Worm (Caenorhabditis elegans) whole organism, early embryonic: ENCODE results near the gene spp-28.

ENCODE experiments used
- aly-1 ChIP-seq: sonication (generic microtip); optimal IDR thresholded peaks from 2 replicates; lab custom pipeline; 2016; ENCODE audit warnings: missing genetic modification characterization, missing compliant biosample characterization
- ama-1 ChIP-seq: fragments of 150-350 bp; optimal IDR thresholded peaks from 2 replicates; lab custom pipeline; 2014
- ceh-13 ChIP-seq: fragments of 200-800 bp; sonication (Bioruptor generic); optimal IDR thresholded peaks from 2 replicates; lab custom pipeline; 2018; ENCODE audit warnings: mild to moderate bottlenecking, missing genetic modification characterization, missing compliant biosample characterization
- flt-1 ChIP-seq: fragments of 200-800 bp; sonication (Bioruptor generic); IDR thresholded peaks from 2 replicates; pipeline ENCODE4 v1.3.6; 2022; ENCODE audit warnings: missing genetic modification characterization, missing compliant biosample characterization
- hmbx-1 ChIP-seq: sonication (generic microtip); optimal IDR thresholded peaks from 2 replicates; lab custom pipeline; 2016; ENCODE audit warnings: mild to moderate bottlenecking, missing genetic modification characterization, missing compliant biosample characterization
- hnd-1 ChIP-seq: sonication (generic microtip); optimal IDR thresholded peaks from 2 replicates; lab custom pipeline; 2016; ENCODE audit warnings: missing genetic modification characterization, missing compliant biosample characterization
- pes-1 ChIP-seq: fragments of 200-800 bp; sonication (Bioruptor generic); IDR thresholded peaks from 2 replicates; pipeline ENCODE4 v1.3.6; 2022; ENCODE audit warnings: missing genetic modification reagents, missing genetic modification characterization, missing compliant biosample characterization
- sea-1 ChIP-seq: fragments of 200-800 bp; sonication (Bioruptor generic); conservative IDR thresholded peaks from 2 replicates; pipeline ENCODE4 v1.3.6; 2022; ENCODE audit warnings: missing genetic modification characterization, missing compliant biosample characterization
- tbx-11 ChIP-seq: fragments of 200-800 bp; sonication (Bioruptor generic); IDR thresholded peaks from 2 replicates; pipeline ENCODE4 v1.3.6; 2022; ENCODE audit warnings: missing genetic modification characterization, missing compliant biosample characterization
- tra-4 ChIP-seq: sonication (generic microtip); optimal IDR thresholded peaks from 2 replicates; lab custom pipeline; 2017; ENCODE audit warnings: missing genetic modification characterization, missing compliant biosample characterization

- TF ChIP-seq ama-1 (lab: Kevin White, UChicago) (no peak), flt-1 (GFP tag; lab: Robert Waterston, UW) (no peak), tbx-11 (GFP tag; lab: Robert Waterston, UW) (no peak), tra-4 (no peak), hnd-1 (tag; lab: Kevin White, UChicago) (no peak), ceh-13 (GFP tag; lab: Kevin White, UChicago) (no peak), hmbx-1 (tag; lab: Kevin White, UChicago) (no peak), sea-1 (GFP tag; lab: Robert Waterston, UW) (no peak), pes-1 (GFP tag; lab: Robert Waterston, UW) (no peak), aly-1 (tag; lab: Kevin White, UChicago) (no peak)
Measured at ce11 chrIII:4220864-4221263, 30.7 kb upstream of the spp-28 start.
